Worm (Caenorhabditis elegans) whole organism, late embryonic: ENCODE results near the gene rec-8.
A peak's percentile ranks its signal among the peaks of the same experiment; 100 is the strongest.

Source experiments
- C08G9.2 ChIP-seq: sonication (generic microtip); optimal IDR thresholded peaks from 2 replicates; lab custom pipeline; 2016; ENCODE audit warnings: mild to moderate bottlenecking, missing genetic modification characterization, moderate library complexity, missing compliant biosample characterization
- F13H6.1 ChIP-seq: sonication (generic microtip); optimal IDR thresholded peaks from 2 replicates; lab custom pipeline; 2016; ENCODE audit warnings: missing genetic modification characterization, missing compliant biosample characterization
- K02D7.2 ChIP-seq: sonication (generic microtip); optimal IDR thresholded peaks from 2 replicates; lab custom pipeline; 2017; ENCODE audit warnings: mild to moderate bottlenecking, missing genetic modification characterization, missing compliant biosample characterization
- ahr-1 ChIP-seq: sonication (generic microtip); optimal IDR thresholded peaks from 2 replicates; lab custom pipeline; 2016; ENCODE audit warnings: missing genetic modification characterization, missing compliant biosample characterization
- ceh-18 ChIP-seq: sonication (generic microtip); optimal IDR thresholded peaks from 2 replicates; lab custom pipeline; 2016; ENCODE audit warnings: missing genetic modification characterization, missing compliant biosample characterization
- ceh-2 ChIP-seq: sonication (generic microtip); optimal IDR thresholded peaks from 2 replicates; lab custom pipeline; 2016; ENCODE audit warnings: missing genotype, missing genetic modification characterization, missing compliant biosample characterization
- ceh-34 ChIP-seq: sonication (generic microtip); optimal IDR thresholded peaks from 2 replicates; lab custom pipeline; 2016; ENCODE audit warnings: mild to moderate bottlenecking, missing genetic modification characterization, missing compliant biosample characterization
- ceh-45 ChIP-seq: fragments of 200-800 bp; sonication (Bioruptor generic); IDR thresholded peaks from 2 replicates; pipeline ENCODE4 v1.3.6; 2022; ENCODE audit warnings: missing genetic modification reagents, missing genetic modification characterization, missing compliant biosample characterization
- ceh-48 ChIP-seq: sonication (generic microtip); optimal IDR thresholded peaks from 2 replicates; lab custom pipeline; 2016; ENCODE audit warnings: missing genetic modification characterization, inconsistent platforms, missing compliant biosample characterization
- ceh-9 ChIP-seq: sonication (generic microtip); optimal IDR thresholded peaks from 2 replicates; lab custom pipeline; 2016; ENCODE audit warnings: mild to moderate bottlenecking, missing genetic modification characterization, inconsistent platforms, missing compliant biosample characterization
- che-1 ChIP-seq: sonication (generic microtip); optimal IDR thresholded peaks from 2 replicates; lab custom pipeline; 2016; ENCODE audit warnings: mild to moderate bottlenecking, missing genetic modification characterization, missing compliant biosample characterization
- dve-1 ChIP-seq: sonication (generic microtip); optimal IDR thresholded peaks from 2 replicates; lab custom pipeline; 2017; ENCODE audit warnings: antibody characterized with exemption, mild to moderate bottlenecking, missing genetic modification characterization, missing compliant biosample characterization
- elt-2 ChIP-seq: sonication (generic microtip); optimal IDR thresholded peaks from 2 replicates; lab custom pipeline; 2016; ENCODE audit warnings: missing genetic modification reagents, missing genetic modification characterization, missing compliant biosample characterization
- ets-4 ChIP-seq: sonication (generic microtip); optimal IDR thresholded peaks from 2 replicates; lab custom pipeline; 2016; ENCODE audit warnings: missing genetic modification characterization, missing compliant biosample characterization
- eyg-1 ChIP-seq: sonication (generic microtip); optimal IDR thresholded peaks from 2 replicates; lab custom pipeline; 2016; ENCODE audit warnings: missing genotype, missing genetic modification characterization, missing compliant biosample characterization
- gmeb-2 ChIP-seq: sonication (generic microtip); optimal IDR thresholded peaks from 2 replicates; lab custom pipeline; 2016; ENCODE audit warnings: missing genetic modification characterization, inconsistent platforms, missing compliant biosample characterization
- hlh-13 ChIP-seq: fragments of 200-800 bp; sonication (Bioruptor generic); optimal IDR thresholded peaks from 2 replicates; lab custom pipeline; 2018; ENCODE audit warnings: mild to moderate bottlenecking, missing genetic modification characterization, missing compliant biosample characterization
- hlh-30 ChIP-seq: sonication (generic microtip); optimal IDR thresholded peaks from 2 replicates; lab custom pipeline; 2017; ENCODE audit warnings: antibody characterized with exemption, missing genetic modification characterization, missing compliant biosample characterization; ENCODE audit not compliant: insufficient read depth
- hlh-6 ChIP-seq: sonication (generic microtip); optimal IDR thresholded peaks from 2 replicates; lab custom pipeline; 2016; ENCODE audit warnings: missing genotype, missing genetic modification characterization, missing compliant biosample characterization
- hlh-8 ChIP-seq: sonication (generic microtip); optimal IDR thresholded peaks from 2 replicates; lab custom pipeline; 2016; ENCODE audit warnings: missing genotype, missing genetic modification characterization, missing compliant biosample characterization
- lim-6 ChIP-seq: sonication (generic microtip); optimal IDR thresholded peaks from 2 replicates; lab custom pipeline; 2016; ENCODE audit warnings: missing genetic modification characterization, missing compliant biosample characterization
- mec-3 ChIP-seq: sonication (generic microtip); optimal IDR thresholded peaks from 2 replicates; lab custom pipeline; 2016; ENCODE audit warnings: borderline replicate concordance, missing genetic modification characterization, missing compliant biosample characterization
- nfya-1 ChIP-seq: sonication (generic microtip); optimal IDR thresholded peaks from 2 replicates; lab custom pipeline; 2017; ENCODE audit warnings: missing genetic modification characterization, mild to moderate bottlenecking, missing compliant biosample characterization, antibody characterized with exemption, moderate library complexity
- npax-4 ChIP-seq: sonication (generic microtip); optimal IDR thresholded peaks from 2 replicates; lab custom pipeline; 2016; ENCODE audit warnings: missing genetic modification characterization, missing compliant biosample characterization
- pag-3 ChIP-seq: sonication (generic microtip); optimal IDR thresholded peaks from 2 replicates; lab custom pipeline; 2016; ENCODE audit warnings: missing compliant biosample characterization, missing genetic modification characterization, borderline replicate concordance
- pat-9 ChIP-seq: fragments of 200-800 bp; sonication (Bioruptor generic); optimal IDR thresholded peaks from 2 replicates; lab custom pipeline; 2018; ENCODE audit warnings: mild to moderate bottlenecking, missing genetic modification characterization, moderate library complexity, missing compliant biosample characterization
- pax-1 ChIP-seq: fragments of 150-350 bp; optimal IDR thresholded peaks from 2 replicates; lab custom pipeline; 2014; ENCODE audit warnings: missing biosample characterization, missing genetic modification characterization
- pha-4 ChIP-seq: fragments of 150-350 bp; optimal IDR thresholded peaks from 2 replicates; lab custom pipeline; 2018; ENCODE audit warnings: missing biosample characterization, missing genetic modification reagents, missing genetic modification characterization
- ref-2 ChIP-seq: sonication (generic microtip); optimal IDR thresholded peaks from 2 replicates; lab custom pipeline; 2016; ENCODE audit warnings: missing genetic modification characterization, missing compliant biosample characterization
- rnt-1 ChIP-seq: sonication (generic microtip); optimal IDR thresholded peaks from 2 replicates; lab custom pipeline; 2016; ENCODE audit warnings: missing genetic modification characterization, missing compliant biosample characterization
- syd-9 ChIP-seq: sonication (generic microtip); optimal IDR thresholded peaks from 2 replicates; lab custom pipeline; 2016; ENCODE audit warnings: mild to moderate bottlenecking, missing genetic modification characterization, moderate library complexity, missing compliant biosample characterization
- tbx-7 ChIP-seq: sonication (generic microtip); optimal IDR thresholded peaks from 2 replicates; lab custom pipeline; 2016; ENCODE audit warnings: missing genotype, missing genetic modification characterization, missing compliant biosample characterization
- unc-42 ChIP-seq: sonication (generic microtip); optimal IDR thresholded peaks from 2 replicates; lab custom pipeline; 2016; ENCODE audit warnings: missing genotype, missing genetic modification characterization, missing compliant biosample characterization
- unc-55 ChIP-seq: sonication (generic microtip); optimal IDR thresholded peaks from 2 replicates; lab custom pipeline; 2017; ENCODE audit warnings: missing biosample characterization, missing genetic modification reagents, missing genetic modification characterization
- unc-86 ChIP-seq: sonication (generic microtip); optimal IDR thresholded peaks from 2 replicates; lab custom pipeline; 2016; ENCODE audit warnings: missing genetic modification characterization, missing compliant biosample characterization

The rec-8 gene

ce11 chrIV:13395255-13395654 lies 42.3 kb upstream of the rec-8 start (continued):
- TF ChIP-seq pag-3 (tag; lab: Kevin White, UChicago) (no peak), pha-4 (tag; lab: Kevin White, UChicago) (no peak), ahr-1 (no peak), ceh-18 (tag; lab: Kevin White, UChicago) (peak; percentile 82), mec-3 (tag; lab: Kevin White, UChicago) (no peak), tbx-7 (tag; lab: Kevin White, UChicago) (no peak), F13H6.1 (no peak), eyg-1 (tag; lab: Kevin White, UChicago) (no peak), pat-9 (tag; lab: Kevin White, UChicago) (no peak), hlh-13 (GFP tag; lab: Kevin White, UChicago) (no peak), dve-1 (tag; lab: Kevin White, UChicago) (peak; percentile 48), unc-86 (no peak), ets-4 (tag; lab: Kevin White, UChicago) (no peak), ceh-9 (peak; percentile 30), gmeb-2 (no peak), lim-6 (tag; lab: Kevin White, UChicago) (no peak), nfya-1 (tag; lab: Kevin White, UChicago) (peak; percentile 45), syd-9 (tag; lab: Kevin White, UChicago) (no peak)
- TF ChIP-seq, all 69 proteins: peak for 14

- no peak for TF ChIP-seq npax-4 (tag; lab: Kevin White, UChicago)
- peak; percentile 17 for TF ChIP-seq unc-55 (GFP tag; lab: Kevin White, UChicago)
- TF ChIP-seq, all 69 proteins: peak for 1
Measured at ce11 chrIV:13394686-13395085, 41.7 kb upstream of the rec-8 start.

- TF ChIP-seq dve-1 (tag; lab: Kevin White, UChicago): peak; percentile 22
- no peak for TF ChIP-seq ceh-2
- peak; percentile 3 for TF ChIP-seq hlh-30
- TF ChIP-seq elt-2: peak; percentile 58
Measured at ce11 chrIV:13393246-13393716, 40.3 kb upstream of the rec-8 start.

ce11 chrIV:13392230-13392629 lies 39.2 kb upstream of the rec-8 start:
- TF ChIP-seq K02D7.2 (tag; lab: Kevin White, UChicago) (no peak), hlh-6 (no peak)
- TF ChIP-seq, all 69 proteins: peak for 0

ce11 chrIV:13390770-13391169 lies 37.8 kb upstream of the rec-8 start:
- TF ChIP-seq ceh-48 (tag; lab: Kevin White, UChicago): no peak
- no peak for TF ChIP-seq ceh-18 (tag; lab: Kevin White, UChicago)
- TF ChIP-seq pha-4 (tag; lab: Kevin White, UChicago): no peak
- no peak for TF ChIP-seq unc-55 (GFP tag; lab: Kevin White, UChicago)
- TF ChIP-seq ref-2 (tag; lab: Kevin White, UChicago): no peak
- no peak for TF ChIP-seq hlh-8 (tag; lab: Kevin White, UChicago)
- no peak for TF ChIP-seq ceh-34 (tag; lab: Kevin White, UChicago)
- TF ChIP-seq unc-42: no peak
- no peak for TF ChIP-seq dve-1 (tag; lab: Kevin White, UChicago)
- no peak for TF ChIP-seq C08G9.2
- TF ChIP-seq che-1 (tag; lab: Kevin White, UChicago): no peak
- TF ChIP-seq pat-9 (tag; lab: Kevin White, UChicago): no peak
- no peak for TF ChIP-seq hlh-13 (GFP tag; lab: Kevin White, UChicago)
- TF ChIP-seq pax-1 (tag; lab: Kevin White, UChicago): no peak
- TF ChIP-seq ceh-45: no peak
- no peak for TF ChIP-seq rnt-1 (tag; lab: Kevin White, UChicago)
- no peak for TF ChIP-seq K02D7.2 (tag; lab: Kevin White, UChicago)
